Fruit fly (Drosophila melanogaster): ENCODE measurements around the gene Pc.

DNA sequence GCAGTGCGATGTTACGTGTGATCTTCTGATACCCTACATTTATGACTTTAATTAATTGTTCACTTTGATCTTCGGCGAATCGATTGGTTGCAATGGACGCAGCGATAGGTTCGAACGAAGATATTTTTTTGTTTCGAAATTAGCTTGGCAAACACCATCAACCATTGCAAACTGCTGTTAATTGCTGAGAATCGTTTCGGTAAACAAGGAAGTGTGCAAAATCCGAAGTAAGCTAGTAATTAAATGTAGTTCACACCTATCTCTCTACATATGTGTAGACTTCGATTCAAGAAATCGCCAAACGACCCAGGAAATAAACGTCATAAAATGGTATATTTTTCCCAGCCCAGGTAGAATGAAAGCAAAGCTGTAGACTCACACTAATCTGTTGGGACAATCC, 19.4 kb downstream of the Pc start, which contains the start of gene CG43702:
- TF ChIP-seq EcR (GFP tag; optimal IDR thresholded peaks at IDR 0.05) (no peak), Dll (optimal IDR thresholded peaks at IDR 0.05) (no peak), usp (GFP tag; optimal IDR thresholded peaks at IDR 0.05) (no peak), CG8478 (optimal IDR thresholded peaks at IDR 0.05) (no peak)

Measured in whole organism.